Fruit fly (Drosophila melanogaster) whole organism, embryonic: ENCODE data around the gene Atg14.

Source experiments
- ATbp ChIP-seq: fragments of 200-800 bp; sonication (Bioruptor generic); optimal IDR thresholded peaks from 2 replicates; lab custom pipeline; 2017; ENCODE audit warnings: missing biosample characterization, mild to moderate bottlenecking, missing genetic modification characterization, missing genetic modification reagents
- CG10274 ChIP-seq: fragments of 200-800 bp; sonication (Bioruptor generic); optimal IDR thresholded peaks from 3 replicates; lab custom pipeline; 2017; ENCODE audit warnings: missing biosample characterization, mild to moderate bottlenecking, missing genetic modification characterization
- CG10654 ChIP-seq: fragments of 200-800 bp; sonication (Bioruptor generic); optimal IDR thresholded peaks from 2 replicates; lab custom pipeline; 2016; ENCODE audit warnings: missing biosample characterization, missing genetic modification characterization
- CG10979 ChIP-seq: fragments of 200-800 bp; sonication (Bioruptor generic); optimal IDR thresholded peaks from 2 replicates; lab custom pipeline; 2018; ENCODE audit warnings: missing biosample characterization, mild to moderate bottlenecking, missing genetic modification characterization, moderate library complexity
- CG11723 ChIP-seq: fragments of 200-800 bp; sonication (Bioruptor generic); optimal IDR thresholded peaks from 2 replicates; lab custom pipeline; 2017; ENCODE audit warnings: missing biosample characterization, mild to moderate bottlenecking, missing genetic modification characterization
- CG1233 ChIP-seq: fragments of 200-800 bp; sonication (Bioruptor generic); optimal IDR thresholded peaks from 4 replicates; lab custom pipeline; 2018; ENCODE audit warnings: missing biosample characterization, mild to moderate bottlenecking, missing genetic modification characterization
- CG13296 ChIP-seq: fragments of 200-800 bp; sonication (Bioruptor generic); optimal IDR thresholded peaks from 3 replicates; lab custom pipeline; 2018; ENCODE audit warnings: missing biosample characterization, mild to moderate bottlenecking, missing genetic modification characterization
- CG13624 ChIP-seq: fragments of 200-800 bp; sonication (Bioruptor generic); optimal IDR thresholded peaks from 2 replicates; lab custom pipeline; 2016; ENCODE audit warnings: missing biosample characterization, missing genetic modification characterization
- CG15601 ChIP-seq: fragments of 200-800 bp; sonication (Bioruptor generic); optimal IDR thresholded peaks from 3 replicates; lab custom pipeline; 2019; ENCODE audit warnings: missing biosample characterization, mild to moderate bottlenecking, missing genetic modification characterization, moderate library complexity
- CG16815 ChIP-seq: fragments of 200-800 bp; sonication (Bioruptor generic); optimal IDR thresholded peaks from 3 replicates; lab custom pipeline; 2017; ENCODE audit warnings: missing biosample characterization, mild to moderate bottlenecking, missing genetic modification characterization
- CG16863 ChIP-seq: fragments of 200-800 bp; sonication (Bioruptor generic); optimal IDR thresholded peaks from 3 replicates; lab custom pipeline; 2016; ENCODE audit warnings: missing biosample characterization, missing genetic modification characterization
- CG32532 ChIP-seq: fragments of 200-800 bp; sonication (Bioruptor generic); IDR thresholded peaks from 2 replicates; pipeline ENCODE4 v1.3.6; 2022; ENCODE audit warnings: missing biosample characterization, missing genetic modification characterization
- CG34224 ChIP-seq: fragments of 200-800 bp; sonication (Bioruptor generic); IDR thresholded peaks from 3 replicates; pipeline ENCODE4 v1.3.6; 2022; ENCODE audit warnings: missing biosample characterization, missing genetic modification characterization; ENCODE audit not compliant: partially characterized antibody
- CG34376 ChIP-seq: fragments of 200-800 bp; sonication (Bioruptor generic); optimal IDR thresholded peaks from 2 replicates; lab custom pipeline; 2018; ENCODE audit warnings: missing biosample characterization, mild to moderate bottlenecking, missing genetic modification characterization
- CG3995 ChIP-seq: fragments of 200-800 bp; sonication (Bioruptor generic); optimal IDR thresholded peaks from 3 replicates; lab custom pipeline; 2016; ENCODE audit warnings: missing biosample characterization, missing genetic modification characterization
- CG42726 ChIP-seq: fragments of 200-800 bp; sonication (Bioruptor generic); IDR thresholded peaks from 2 replicates; pipeline ENCODE4 v1.3.6; 2022; ENCODE audit warnings: missing biosample characterization, missing genetic modification characterization; ENCODE audit not compliant: partially characterized antibody
- CG4854 ChIP-seq: fragments of 200-800 bp; sonication (Bioruptor generic); optimal IDR thresholded peaks from 2 replicates; lab custom pipeline; 2016; ENCODE audit warnings: missing biosample characterization, missing genetic modification characterization, inconsistent platforms
- CG7839 ChIP-seq: fragments of 200-800 bp; sonication (Bioruptor generic); optimal IDR thresholded peaks from 3 replicates; lab custom pipeline; 2018; ENCODE audit warnings: missing biosample characterization, mild to moderate bottlenecking, missing genetic modification characterization, moderate library complexity
- CG7963 ChIP-seq: fragments of 200-800 bp; sonication (Bioruptor generic); IDR thresholded peaks from 3 replicates; pipeline ENCODE4 v1.3.6; 2022; ENCODE audit warnings: missing biosample characterization, missing genetic modification characterization; ENCODE audit not compliant: partially characterized antibody
- CG8281 ChIP-seq: fragments of 200-800 bp; sonication (Bioruptor generic); optimal IDR thresholded peaks from 2 replicates; lab custom pipeline; 2018; ENCODE audit warnings: missing biosample characterization, mild to moderate bottlenecking, missing genetic modification characterization, moderate library complexity
- CG9727 ChIP-seq: fragments of 200-800 bp; sonication (Bioruptor generic); optimal IDR thresholded peaks from 3 replicates; lab custom pipeline; 2017; ENCODE audit warnings: missing biosample characterization, mild to moderate bottlenecking, missing genetic modification characterization
- Chrac-16 ChIP-seq: fragments of 200-800 bp; sonication (Bioruptor generic); optimal IDR thresholded peaks from 3 replicates; lab custom pipeline; 2016; ENCODE audit warnings: missing biosample characterization, missing genetic modification characterization
- CoRest ChIP-seq: fragments of 200-800 bp; sonication (Bioruptor generic); optimal IDR thresholded peaks from 3 replicates; lab custom pipeline; 2018; ENCODE audit warnings: missing biosample characterization, mild to moderate bottlenecking, missing genetic modification characterization, moderate library complexity
- Deaf1 ChIP-seq: fragments of 200-800 bp; optimal IDR thresholded peaks from 3 replicates; lab custom pipeline; 2019; ENCODE audit warnings: missing biosample characterization, mild to moderate bottlenecking, missing genetic modification characterization, moderate library complexity
- Eip74EF ChIP-seq, 2 experiments: fragments of 200-800 bp in 1 of 2; fragments of >200 bp in 1 of 2; sonication (Bioruptor generic) in 1 of 2; optimal IDR thresholded peaks; 2 replicates each; lab custom pipeline; 2017 to 2019; ENCODE audit warnings: missing biosample characterization in 2 of 2, missing genetic modification characterization in 2 of 2, mild to moderate bottlenecking in 1 of 2, moderate library complexity in 1 of 2
- Ets97D ChIP-seq: fragments of 200-800 bp; sonication (Bioruptor generic); optimal IDR thresholded peaks from 3 replicates; lab custom pipeline; 2016; ENCODE audit warnings: missing biosample characterization, missing genetic modification characterization
- HLH3B ChIP-seq: fragments of 200-800 bp; sonication (Bioruptor generic); IDR thresholded peaks from 2 replicates; pipeline ENCODE4 v1.3.6; 2022; ENCODE audit warnings: missing biosample characterization, missing genetic modification characterization
- Hr78 ChIP-seq, 2 experiments: fragments of 200-800 bp in 1 of 2; fragments of >200 bp in 1 of 2; sonication (Bioruptor generic) in 1 of 2; optimal IDR thresholded peaks; 2 replicates each; lab custom pipeline; 2017 to 2019; ENCODE audit warnings: missing biosample characterization in 2 of 2, missing genetic modification characterization in 2 of 2, mild to moderate bottlenecking in 1 of 2, moderate library complexity in 1 of 2
- MESR4 ChIP-seq: fragments of 200-800 bp; sonication (Bioruptor generic); optimal IDR thresholded peaks from 2 replicates; lab custom pipeline; 2018; ENCODE audit warnings: missing biosample characterization, mild to moderate bottlenecking, missing genetic modification characterization, moderate library complexity
- MTF-1 ChIP-seq: fragments of 200-800 bp; sonication (Bioruptor generic); optimal IDR thresholded peaks from 2 replicates; lab custom pipeline; 2018; ENCODE audit warnings: missing biosample characterization, mild to moderate bottlenecking, missing genetic modification characterization, borderline replicate concordance
- Myb ChIP-seq: fragments of 200-800 bp; sonication (Bioruptor generic); optimal IDR thresholded peaks from 2 replicates; lab custom pipeline; 2016; ENCODE audit warnings: missing biosample characterization, missing genetic modification characterization
- Optix ChIP-seq: fragments of 200-800 bp; sonication (Bioruptor generic); IDR thresholded peaks from 3 replicates; pipeline ENCODE4 v1.3.6; 2022; ENCODE audit warnings: missing biosample characterization, missing genetic modification characterization
- Sox100B ChIP-seq: fragments of 200-800 bp; sonication (Bioruptor generic); optimal IDR thresholded peaks from 3 replicates; lab custom pipeline; 2018; ENCODE audit warnings: missing biosample characterization, mild to moderate bottlenecking, missing genetic modification characterization
- bbx ChIP-seq: fragments of 200-800 bp; sonication (Bioruptor generic); IDR thresholded peaks from 2 replicates; pipeline ENCODE4 v1.3.6; 2022; ENCODE audit warnings: missing biosample characterization, missing genetic modification characterization; ENCODE audit not compliant: partially characterized antibody
- br ChIP-seq: fragments of >200 bp; optimal IDR thresholded peaks from 2 replicates; lab custom pipeline; 2017
- danr ChIP-seq: fragments of 200-800 bp; sonication (Bioruptor generic); IDR thresholded peaks from 2 replicates; pipeline ENCODE4 v1.3.6; 2022; ENCODE audit warnings: missing biosample characterization, missing genetic modification characterization
- eyg ChIP-seq: fragments of 200-800 bp; sonication (Bioruptor generic); optimal IDR thresholded peaks from 3 replicates; lab custom pipeline; 2016; ENCODE audit warnings: missing biosample characterization, missing genetic modification characterization
- fd3F ChIP-seq: fragments of 200-800 bp; sonication (Bioruptor generic); optimal IDR thresholded peaks from 2 replicates; lab custom pipeline; 2018; ENCODE audit warnings: missing biosample characterization, mild to moderate bottlenecking, missing genetic modification characterization, moderate library complexity
- fd96Cb ChIP-seq: fragments of 200-800 bp; sonication (Bioruptor generic); optimal IDR thresholded peaks from 2 replicates; lab custom pipeline; 2018; ENCODE audit warnings: missing biosample characterization, mild to moderate bottlenecking, missing genetic modification characterization, moderate library complexity
- hbn ChIP-seq: fragments of 200-800 bp; sonication (Bioruptor generic); IDR thresholded peaks from 2 replicates; pipeline ENCODE4 v1.3.6; 2022; ENCODE audit warnings: missing biosample characterization, missing genetic modification characterization; ENCODE audit not compliant: partially characterized antibody
- kni ChIP-seq: fragments of 200-800 bp; sonication (Bioruptor generic); optimal IDR thresholded peaks from 3 replicates; lab custom pipeline; 2017; ENCODE audit warnings: mild to moderate bottlenecking, missing biosample characterization, missing genetic modification reagents, missing genetic modification characterization
- luna ChIP-seq: fragments of 200-800 bp; sonication (Bioruptor generic); optimal IDR thresholded peaks from 2 replicates; lab custom pipeline; 2016; ENCODE audit warnings: missing biosample characterization, missing genetic modification characterization
- nau ChIP-seq: fragments of 200-800 bp; sonication (Bioruptor generic); optimal IDR thresholded peaks from 3 replicates; lab custom pipeline; 2017; ENCODE audit warnings: missing biosample characterization, mild to moderate bottlenecking, missing genetic modification characterization, missing genetic modification reagents
- nerfin-1 ChIP-seq: fragments of 200-800 bp; sonication (Bioruptor generic); optimal IDR thresholded peaks from 3 replicates; lab custom pipeline; 2019; ENCODE audit warnings: missing biosample characterization, mild to moderate bottlenecking, missing genetic modification characterization, moderate library complexity
- pfk ChIP-seq: fragments of 200-800 bp; sonication (Bioruptor generic); optimal IDR thresholded peaks from 2 replicates; lab custom pipeline; 2018; ENCODE audit warnings: missing biosample characterization, mild to moderate bottlenecking, missing genetic modification characterization, moderate library complexity
- sc ChIP-seq, 3 experiments: fragments of >200 bp in 2 of 3; fragments of 200-800 bp in 1 of 3; sonication (Bioruptor generic) in 1 of 3; optimal IDR thresholded peaks; 2 replicates in 2 of 3; 3 replicates in 1 of 3; lab custom pipeline; 2017; ENCODE audit warnings: mild to moderate bottlenecking in 1 of 3, missing biosample characterization in 1 of 3, missing genetic modification characterization in 1 of 3, missing genetic modification reagents in 1 of 3
- sens ChIP-seq: fragments of 200-800 bp; sonication (Bioruptor generic); peaks from one replicate; lab custom pipeline; 2016; ENCODE audit warnings: missing biosample characterization, missing genetic modification characterization
- unc-4 ChIP-seq: fragments of 200-800 bp; sonication (Bioruptor generic); IDR thresholded peaks from 2 replicates; pipeline ENCODE4 v1.3.6; 2022; ENCODE audit warnings: missing biosample characterization, missing genetic modification characterization; ENCODE audit not compliant: partially characterized antibody
- wek ChIP-seq: fragments of 200-800 bp; sonication (Bioruptor generic); optimal IDR thresholded peaks from 3 replicates; lab custom pipeline; 2018; ENCODE audit warnings: missing biosample characterization, mild to moderate bottlenecking, missing genetic modification characterization, moderate library complexity

Atg14 gene

dm6 chr3R:29138407-29138806 lies 22.2 kb downstream of the Atg14 start, which contains the start of the genes Alg13 and superdeath (continued):
- TF ChIP-seq sc (optimal IDR thresholded peaks at IDR 0.05; lab: Kevin White, UChicago) = no peak
- no peak for TF ChIP-seq sc (GFP tag; optimal IDR thresholded peaks at IDR 0.05; lab: Kevin White, UChicago)
- peak; percentile 17 for TF ChIP-seq CG15601 (tag; lab: Kevin White, UChicago)
- no peak for TF ChIP-seq eyg (GFP tag; lab: Kevin White, UChicago)
- no peak for TF ChIP-seq CG4854
- no peak for TF ChIP-seq CG16863 (GFP tag; lab: Kevin White, UChicago)
- no peak for TF ChIP-seq Eip74EF (GFP tag; optimal IDR thresholded peaks at IDR 0.05; lab: Kevin White, UChicago)
- TF ChIP-seq CG7963 (GFP tag; lab: Robert Waterston, UW) = no peak
- no peak for TF ChIP-seq HLH3B
- TF ChIP-seq Hr78 (GFP tag; optimal IDR thresholded peaks at IDR 0.05; lab: Kevin White, UChicago) = no peak
- no peak for TF ChIP-seq Sox100B (GFP tag; lab: Kevin White, UChicago)
- peak; percentile 12 for TF ChIP-seq CoRest (tag; lab: Kevin White, UChicago)
- TF ChIP-seq luna (GFP tag; lab: Kevin White, UChicago) = no peak
- TF ChIP-seq CG9727 (GFP tag; lab: Kevin White, UChicago) = no peak
- TF ChIP-seq CG16815 (GFP tag; lab: Kevin White, UChicago) = no peak
- TF ChIP-seq danr = no peak
- TF ChIP-seq kni (GFP tag; lab: Kevin White, UChicago) = no peak
- no peak for TF ChIP-seq CG10654 (GFP tag; lab: Kevin White, UChicago)
- TF ChIP-seq CG7839 = no peak
- TF ChIP-seq Deaf1 (tag; lab: Kevin White, UChicago) = no peak
- TF ChIP-seq sens (GFP tag; lab: Kevin White, UChicago) = peak; percentile 39
- no peak for TF ChIP-seq hbn (GFP tag; lab: Robert Waterston, UW)
- no peak for TF ChIP-seq fd3F
- peak; percentile 87 for TF ChIP-seq CG3995 (GFP tag; lab: Kevin White, UChicago)
- peak; percentile 43 for TF ChIP-seq wek
- no peak for TF ChIP-seq CG1233 (GFP tag; lab: Kevin White, UChicago)
- no peak for TF ChIP-seq Optix
- TF ChIP-seq nerfin-1 (tag; lab: Kevin White, UChicago) = peak; percentile 12
- no peak for TF ChIP-seq CG13624 (GFP tag; lab: Kevin White, UChicago)
- TF ChIP-seq CG13296 (GFP tag; lab: Kevin White, UChicago) = peak; percentile 23
- TF ChIP-seq br (lab: Kevin White, UChicago) = no peak
- no peak for TF ChIP-seq CG32532 (GFP tag; lab: Robert Waterston, UW)
- no peak for TF ChIP-seq CG10979 (tag; lab: Kevin White, UChicago)
- no peak for TF ChIP-seq bbx
- no peak for TF ChIP-seq CG10274 (GFP tag; lab: Kevin White, UChicago)
- TF ChIP-seq CG34224 (GFP tag; lab: Robert Waterston, UW) = no peak
- peak; percentile 23 for TF ChIP-seq Ets97D (GFP tag; lab: Kevin White, UChicago)
- no peak for TF ChIP-seq CG11723 (GFP tag; lab: Kevin White, UChicago)
- no peak for TF ChIP-seq Chrac-16 (GFP tag; lab: Kevin White, UChicago)
- TF ChIP-seq MTF-1 (GFP tag; lab: Kevin White, UChicago) = no peak
- no peak for TF ChIP-seq CG42726 (GFP tag; lab: Robert Waterston, UW)
- peak; percentile 24 for TF ChIP-seq MESR4 (GFP tag; lab: Kevin White, UChicago)
- TF ChIP-seq CG34376 (GFP tag; lab: Kevin White, UChicago) = peak; percentile 1
- TF ChIP-seq pfk (GFP tag; lab: Kevin White, UChicago) = no peak
- TF ChIP-seq unc-4 = no peak
- peak; percentile 92 for TF ChIP-seq Myb
- TF ChIP-seq ATbp (GFP tag; lab: Kevin White, UChicago) = peak; percentile 49
- TF ChIP-seq CG8281 = no peak
- TF ChIP-seq fd96Cb = no peak
- no peak for TF ChIP-seq nau (GFP tag; lab: Kevin White, UChicago)
